Fruit fly (Drosophila melanogaster) whole organism, embryonic: Measurements from ENCODE around the gene Tep4.
A peak's percentile ranks its signal among the peaks of the same experiment; 100 is the strongest.

Experiments used
- CG10209 ChIP-seq: fragments of 200-800 bp; sonication (Bioruptor generic); optimal IDR thresholded peaks from 3 replicates; lab custom pipeline; 2017; ENCODE audit warnings: missing biosample characterization, mild to moderate bottlenecking, missing genetic modification characterization, missing genetic modification reagents
- CG13624 ChIP-seq: fragments of 200-800 bp; sonication (Bioruptor generic); optimal IDR thresholded peaks from 2 replicates; lab custom pipeline; 2016; ENCODE audit warnings: missing biosample characterization, missing genetic modification characterization
- CG15601 ChIP-seq: fragments of 200-800 bp; sonication (Bioruptor generic); optimal IDR thresholded peaks from 3 replicates; lab custom pipeline; 2019; ENCODE audit warnings: missing biosample characterization, mild to moderate bottlenecking, missing genetic modification characterization, moderate library complexity
- CG16863 ChIP-seq: fragments of 200-800 bp; sonication (Bioruptor generic); optimal IDR thresholded peaks from 3 replicates; lab custom pipeline; 2016; ENCODE audit warnings: missing biosample characterization, missing genetic modification characterization
- CG17328 ChIP-seq: fragments of 200-800 bp; sonication (Bioruptor generic); IDR thresholded peaks from 2 replicates; pipeline ENCODE4 v1.3.6; 2022; ENCODE audit warnings: missing biosample characterization, missing genetic modification characterization
- CG17361 ChIP-seq: fragments of 200-800 bp; sonication (Bioruptor generic); IDR thresholded peaks from 3 replicates; pipeline ENCODE4 v1.3.6; 2022; ENCODE audit warnings: missing biosample characterization, missing genetic modification characterization
- CG17829 ChIP-seq: fragments of 200-800 bp; optimal IDR thresholded peaks from 2 replicates; lab custom pipeline; 2019; ENCODE audit warnings: missing biosample characterization, mild to moderate bottlenecking, missing genetic modification characterization, moderate library complexity
- CG18262 ChIP-seq: fragments of 200-800 bp; optimal IDR thresholded peaks from 3 replicates; lab custom pipeline; 2019; ENCODE audit warnings: missing biosample characterization, mild to moderate bottlenecking, missing genetic modification characterization, moderate library complexity
- CG18764 ChIP-seq: fragments of 200-800 bp; sonication (Bioruptor generic); optimal IDR thresholded peaks from 3 replicates; lab custom pipeline; 2016; ENCODE audit warnings: missing biosample characterization, missing genetic modification characterization
- CG31441 ChIP-seq: fragments of 200-800 bp; sonication (Bioruptor generic); IDR thresholded peaks from 2 replicates; pipeline ENCODE4 v1.3.6; 2022; ENCODE audit warnings: missing biosample characterization, missing genetic modification characterization
- CG42726 ChIP-seq: fragments of 200-800 bp; sonication (Bioruptor generic); IDR thresholded peaks from 2 replicates; pipeline ENCODE4 v1.3.6; 2022; ENCODE audit warnings: missing biosample characterization, missing genetic modification characterization; ENCODE audit not compliant: partially characterized antibody
- CG7556 ChIP-seq: fragments of 200-800 bp; sonication (Bioruptor generic); optimal IDR thresholded peaks from 2 replicates; lab custom pipeline; 2017; ENCODE audit warnings: missing biosample characterization, mild to moderate bottlenecking, missing genetic modification characterization
- CG7839 ChIP-seq: fragments of 200-800 bp; sonication (Bioruptor generic); optimal IDR thresholded peaks from 3 replicates; lab custom pipeline; 2018; ENCODE audit warnings: missing biosample characterization, mild to moderate bottlenecking, missing genetic modification characterization, moderate library complexity
- CG8388 ChIP-seq: fragments of 200-800 bp; sonication (Bioruptor generic); optimal IDR thresholded peaks from 2 replicates; lab custom pipeline; 2019; ENCODE audit warnings: missing biosample characterization, mild to moderate bottlenecking, missing genetic modification characterization, moderate library complexity
- CG9797 ChIP-seq: fragments of 200-800 bp; sonication (Bioruptor generic); optimal IDR thresholded peaks from 3 replicates; lab custom pipeline; 2018; ENCODE audit warnings: missing biosample characterization, mild to moderate bottlenecking, missing genetic modification characterization
- CkIIα-i1 ChIP-seq: fragments of 200-800 bp; sonication (Bioruptor generic); IDR thresholded peaks from 2 replicates; pipeline ENCODE4 v1.3.6; 2022; ENCODE audit warnings: missing biosample characterization, missing genetic modification characterization
- Dll ChIP-seq: fragments of 200-800 bp; sonication (Bioruptor generic); IDR thresholded peaks from 4 replicates; pipeline ENCODE4 v1.3.6; 2022; ENCODE audit warnings: missing biosample characterization, missing genetic modification characterization; ENCODE audit not compliant: partially characterized antibody
- Doc3 ChIP-seq: fragments of 200-800 bp; sonication (Bioruptor generic); IDR thresholded peaks from 3 replicates; pipeline ENCODE4 v1.3.6; 2022; ENCODE audit warnings: missing biosample characterization, missing genetic modification characterization; ENCODE audit not compliant: partially characterized antibody
- Dp ChIP-seq: fragments of 200-800 bp; sonication (Bioruptor generic); optimal IDR thresholded peaks from 2 replicates; lab custom pipeline; 2018; ENCODE audit warnings: missing biosample characterization, mild to moderate bottlenecking, missing genetic modification characterization, moderate library complexity
- Eip74EF ChIP-seq, 2 experiments: fragments of 200-800 bp in 1 of 2; fragments of >200 bp in 1 of 2; sonication (Bioruptor generic) in 1 of 2; optimal IDR thresholded peaks; 2 replicates each; lab custom pipeline; 2017 to 2019; ENCODE audit warnings: missing biosample characterization in 2 of 2, missing genetic modification characterization in 2 of 2, mild to moderate bottlenecking in 1 of 2, moderate library complexity in 1 of 2
- Ets65A ChIP-seq: fragments of 200-800 bp; sonication (Bioruptor generic); peaks from one replicate; lab custom pipeline; 2016; ENCODE audit warnings: missing biosample characterization, missing genetic modification characterization
- Hmx ChIP-seq: fragments of 200-800 bp; sonication (Bioruptor generic); optimal IDR thresholded peaks from 2 replicates; lab custom pipeline; 2016; ENCODE audit warnings: missing biosample characterization, missing genetic modification characterization
- Hr3 ChIP-seq: fragments of 200-800 bp; sonication (Bioruptor generic); optimal IDR thresholded peaks from 3 replicates; lab custom pipeline; 2016; ENCODE audit warnings: missing biosample characterization, missing genetic modification characterization
- Max ChIP-seq: fragments of 200-800 bp; sonication (Bioruptor generic); optimal IDR thresholded peaks from 2 replicates; lab custom pipeline; 2016; ENCODE audit warnings: missing biosample characterization, mild to moderate bottlenecking, missing genetic modification characterization
- NfI ChIP-seq: fragments of 200-800 bp; sonication (Bioruptor generic); optimal IDR thresholded peaks from 3 replicates; lab custom pipeline; 2018; ENCODE audit warnings: missing biosample characterization, mild to moderate bottlenecking, missing genetic modification characterization, moderate library complexity
- Sox100B ChIP-seq: fragments of 200-800 bp; sonication (Bioruptor generic); optimal IDR thresholded peaks from 3 replicates; lab custom pipeline; 2018; ENCODE audit warnings: missing biosample characterization, mild to moderate bottlenecking, missing genetic modification characterization
- Xbp1 ChIP-seq: fragments of 200-800 bp; sonication (Bioruptor generic); optimal IDR thresholded peaks from 3 replicates; lab custom pipeline; 2016; ENCODE audit warnings: missing biosample characterization, mild to moderate bottlenecking, missing genetic modification characterization
- amos ChIP-seq: fragments of 200-800 bp; sonication (Bioruptor generic); IDR thresholded peaks from 2 replicates; pipeline ENCODE4 v1.3.6; 2022; ENCODE audit warnings: missing biosample characterization, missing genetic modification characterization; ENCODE audit not compliant: partially characterized antibody
- cas ChIP-seq: fragments of 200-800 bp; sonication (Bioruptor generic); IDR thresholded peaks from 2 replicates; pipeline ENCODE4 v1.3.6; 2022; ENCODE audit warnings: missing biosample characterization, missing genetic modification characterization
- caup ChIP-seq: fragments of 200-800 bp; sonication (Bioruptor generic); optimal IDR thresholded peaks from 3 replicates; lab custom pipeline; 2017; ENCODE audit warnings: missing biosample characterization, mild to moderate bottlenecking, missing genetic modification characterization, moderate library complexity; ENCODE audit not compliant: severe bottlenecking
- ci ChIP-seq: fragments of 200-800 bp; sonication (Bioruptor generic); IDR thresholded peaks from 3 replicates; pipeline ENCODE4 v1.3.6; 2022; ENCODE audit warnings: missing biosample characterization, missing genetic modification characterization
- dan ChIP-seq: fragments of 200-800 bp; sonication (Bioruptor generic); IDR thresholded peaks from 2 replicates; pipeline ENCODE4 v1.3.6; 2022; ENCODE audit warnings: missing biosample characterization, missing genetic modification characterization
- dmrt11E ChIP-seq: fragments of 200-800 bp; sonication (Bioruptor generic); optimal IDR thresholded peaks from 3 replicates; lab custom pipeline; 2018; ENCODE audit warnings: missing biosample characterization, mild to moderate bottlenecking, missing genetic modification characterization, moderate library complexity
- dpn ChIP-seq, 2 experiments: fragments of 200-800 bp; sonication (Bioruptor generic); optimal IDR thresholded peaks; 3 replicates each; lab custom pipeline; 2016; ENCODE audit warnings: missing biosample characterization in 2 of 2, missing genetic modification characterization in 2 of 2
- ftz-f1 ChIP-seq: fragments of 200-800 bp; sonication (Bioruptor generic); optimal IDR thresholded peaks from 2 replicates; lab custom pipeline; 2016; ENCODE audit warnings: missing biosample characterization, missing genetic modification characterization
- grau ChIP-seq: fragments of 200-800 bp; optimal IDR thresholded peaks from 3 replicates; lab custom pipeline; 2019; ENCODE audit warnings: missing biosample characterization, mild to moderate bottlenecking, missing genetic modification characterization, moderate library complexity
- h ChIP-seq: fragments of >200 bp; optimal IDR thresholded peaks from 2 replicates; lab custom pipeline; 2017
- ken ChIP-seq: fragments of 200-800 bp; sonication (Bioruptor generic); IDR thresholded peaks from 3 replicates; pipeline ENCODE4 v1.3.6; 2022; ENCODE audit warnings: missing biosample characterization, missing genetic modification characterization
- klu ChIP-seq: fragments of 200-800 bp; sonication (Bioruptor generic); IDR thresholded peaks from 2 replicates; pipeline ENCODE4 v1.3.6; 2022; ENCODE audit warnings: missing biosample characterization, missing genetic modification characterization
- phol ChIP-seq: fragments of 200-800 bp; sonication (Bioruptor generic); optimal IDR thresholded peaks from 3 replicates; lab custom pipeline; 2018; ENCODE audit warnings: missing biosample characterization, mild to moderate bottlenecking, missing genetic modification characterization, moderate library complexity
- pita ChIP-seq: fragments of 200-800 bp; sonication (Bioruptor generic); optimal IDR thresholded peaks from 2 replicates; lab custom pipeline; 2017; ENCODE audit warnings: missing biosample characterization, mild to moderate bottlenecking, missing genetic modification characterization
- repo ChIP-seq: fragments of 200-800 bp; sonication (Bioruptor generic); optimal IDR thresholded peaks from 2 replicates; lab custom pipeline; 2016; ENCODE audit warnings: missing biosample characterization, missing genetic modification characterization
- sens ChIP-seq: fragments of 200-800 bp; sonication (Bioruptor generic); peaks from one replicate; lab custom pipeline; 2016; ENCODE audit warnings: missing biosample characterization, missing genetic modification characterization
- sna ChIP-seq: fragments of 200-800 bp; sonication (Bioruptor generic); IDR thresholded peaks from 2 replicates; pipeline ENCODE4 v1.3.6; 2022; ENCODE audit warnings: missing biosample characterization, missing genetic modification characterization; ENCODE audit not compliant: partially characterized antibody
- ssp ChIP-seq: fragments of 200-800 bp; sonication (Bioruptor generic); IDR thresholded peaks from 2 replicates; pipeline ENCODE4 v1.3.6; 2022; ENCODE audit warnings: missing biosample characterization, missing genetic modification characterization
- tna ChIP-seq: fragments of 200-800 bp; sonication (Bioruptor generic); IDR thresholded peaks from 2 replicates; pipeline ENCODE4 v1.3.6; 2022; ENCODE audit warnings: missing biosample characterization, missing genetic modification characterization; ENCODE audit not compliant: partially characterized antibody
- unc-4 ChIP-seq: fragments of 200-800 bp; sonication (Bioruptor generic); IDR thresholded peaks from 2 replicates; pipeline ENCODE4 v1.3.6; 2022; ENCODE audit warnings: missing biosample characterization, missing genetic modification characterization; ENCODE audit not compliant: partially characterized antibody
- vvl ChIP-seq: fragments of 200-800 bp; sonication (Bioruptor generic); IDR thresholded peaks from 2 replicates; pipeline ENCODE4 v1.3.6; 2022; ENCODE audit warnings: missing biosample characterization, missing genetic modification characterization
- zf30C ChIP-seq: fragments of 200-800 bp; sonication (Bioruptor generic); optimal IDR thresholded peaks from 3 replicates; lab custom pipeline; 2018; ENCODE audit warnings: missing biosample characterization, mild to moderate bottlenecking, missing genetic modification characterization

The Tep4 gene

DNA sequence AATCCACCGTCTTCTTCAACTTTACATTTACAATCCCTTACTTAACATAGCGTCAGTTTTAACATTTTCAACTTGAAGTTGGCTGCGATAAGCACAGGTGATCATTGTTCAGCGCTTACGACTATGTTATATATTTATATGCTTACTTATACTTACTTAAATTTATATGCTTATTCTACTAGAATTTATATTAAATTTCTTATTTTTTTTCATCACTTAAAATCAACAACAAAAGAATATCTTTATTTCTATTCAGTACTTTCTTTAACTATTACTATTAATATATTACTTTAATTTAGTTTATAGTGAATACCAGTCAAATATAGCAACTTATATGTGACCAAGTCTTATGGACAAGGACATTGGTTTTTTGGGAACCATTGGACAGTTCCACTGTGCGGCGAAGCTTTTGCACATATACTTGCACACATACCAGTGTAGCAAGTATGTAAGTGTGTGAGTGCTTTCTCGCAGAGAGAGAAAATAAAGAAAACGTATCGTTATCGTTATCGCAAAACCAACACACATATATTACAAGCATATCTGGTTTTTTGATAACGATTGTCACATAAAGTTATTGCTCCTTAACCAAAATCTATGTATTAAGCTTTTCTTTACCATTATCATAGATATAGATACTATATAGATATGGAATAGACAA is 31.0 kb upstream of the Tep4 start, which contains the start of gene Hasp (continued):
- TF ChIP-seq Hmx (GFP tag; lab: Kevin White, UChicago) (no peak), repo (GFP tag; lab: Kevin White, UChicago) (no peak), phol (tag; lab: Kevin White, UChicago) (peak; percentile 63), ftz-f1 (GFP tag; lab: Kevin White, UChicago) (no peak), dmrt11E (no peak), Eip74EF (GFP tag; optimal IDR thresholded peaks at IDR 0.05; lab: Kevin White, UChicago) (peak in 1 of 2 experiments; percentile 67), ken (peak; percentile 21; the same call in 1 of the 3 replicates), Doc3 (GFP tag; lab: Robert Waterston, UW) (peak; percentile 50; the same call in 2 of the 3 replicates), CG7839 (tag; lab: Kevin White, UChicago) (peak; percentile 83), grau (tag; lab: Kevin White, UChicago) (peak; percentile 66), Xbp1 (GFP tag; lab: Kevin White, UChicago) (peak; percentile 52), cas (peak; percentile 47; the same call in 1 of the 2 replicates), CG17829 (tag; lab: Kevin White, UChicago) (peak; percentile 62), CG18262 (tag; lab: Kevin White, UChicago) (peak; percentile 65), caup (peak; percentile 51), CG17328 (GFP tag; lab: Robert Waterston, UW) (peak; percentile 29; the same call in 1 of the 2 replicates), Dp (GFP tag; lab: Kevin White, UChicago) (peak; percentile 7), klu (GFP tag; lab: Robert Waterston, UW) (no peak), Hr3 (GFP tag; lab: Kevin White, UChicago) (peak; percentile 6), CG15601 (peak; percentile 17), vvl (peak; percentile 83), CG17361 (GFP tag; lab: Robert Waterston, UW) (peak; percentile 71; the same call in 2 of the 3 replicates), ci (GFP tag; lab: Robert Waterston, UW) (peak; percentile 71; the same call in 2 of the 3 replicates), CG9797 (GFP tag; lab: Kevin White, UChicago) (no peak), pita (GFP tag; lab: Kevin White, UChicago) (no peak), CG42726 (GFP tag; lab: Robert Waterston, UW) (no peak), CG18764 (GFP tag; lab: Kevin White, UChicago) (no peak), Max (GFP tag; lab: Kevin White, UChicago) (peak; percentile 51), NfI (GFP tag; lab: Kevin White, UChicago) (peak; percentile 35), sna (GFP tag; lab: Robert Waterston, UW) (peak; percentile 87), amos (peak; percentile 53; the same call in 1 of the 2 replicates), Ets65A (GFP tag; lab: Kevin White, UChicago) (peak; percentile 92), dpn (GFP tag; optimal IDR thresholded peaks at IDR 0.05; lab: Kevin White, UChicago) (peak in 1 of 2 experiments; percentile 62), zf30C (no peak), dan (GFP tag; lab: Robert Waterston, UW) (no peak), CG16863 (GFP tag; lab: Kevin White, UChicago) (no peak), h (lab: Kevin White, UChicago) (no peak), CkIIα-i1 (GFP tag; lab: Robert Waterston, UW) (no peak), CG31441 (GFP tag; lab: Robert Waterston, UW) (peak; percentile 65), ssp (GFP tag; lab: Robert Waterston, UW) (0 out of 2 replicates have a peak, but pooled peaks have one; percentile 23), sens (GFP tag; lab: Kevin White, UChicago) (peak; percentile 88), unc-4 (GFP tag; lab: Robert Waterston, UW) (peak; percentile 61), CG10209 (GFP tag; lab: Kevin White, UChicago) (peak; percentile 26), CG13624 (peak; percentile 35), Dll (GFP tag; lab: Robert Waterston, UW) (peak; percentile 68), tna (GFP tag; lab: Robert Waterston, UW) (peak; percentile 96), CG8388 (GFP tag; lab: Kevin White, UChicago) (peak; percentile 59), Sox100B (no peak), CG7556 (GFP tag; lab: Kevin White, UChicago) (peak; percentile 28)
